Fruit fly (Drosophila melanogaster) whole organism, embryonic: ENCODE data around the gene CG31087.
A peak's percentile ranks its signal among the peaks of the same experiment; 100 is the strongest.

ENCODE experiments used
- B-H2 ChIP-seq: fragments of 200-800 bp; sonication (Bioruptor generic); optimal IDR thresholded peaks from 2 replicates; lab custom pipeline; 2018; ENCODE audit warnings: missing biosample characterization, mild to moderate bottlenecking, missing genetic modification characterization
- CG10147 ChIP-seq: fragments of 200-800 bp; sonication (Bioruptor generic); optimal IDR thresholded peaks from 2 replicates; lab custom pipeline; 2019; ENCODE audit warnings: missing biosample characterization, mild to moderate bottlenecking, missing genetic modification characterization, moderate library complexity
- CG10462 ChIP-seq: fragments of 200-800 bp; sonication (Bioruptor generic); optimal IDR thresholded peaks from 2 replicates; lab custom pipeline; 2016; ENCODE audit warnings: missing biosample characterization, missing genetic modification characterization
- CG11560 ChIP-seq: fragments of 200-800 bp; sonication (Bioruptor generic); IDR thresholded peaks from 3 replicates; pipeline ENCODE4 v1.3.6; 2022; ENCODE audit warnings: missing biosample characterization, missing genetic modification characterization
- CG12659 ChIP-seq: fragments of 200-800 bp; sonication (Bioruptor generic); optimal IDR thresholded peaks from 3 replicates; lab custom pipeline; 2017; ENCODE audit warnings: mild to moderate bottlenecking, missing biosample characterization, missing genetic modification reagents, missing genetic modification characterization
- CG13424 ChIP-seq: fragments of 200-800 bp; sonication (Bioruptor generic); optimal IDR thresholded peaks from 2 replicates; lab custom pipeline; 2019; ENCODE audit warnings: missing biosample characterization, mild to moderate bottlenecking, missing genetic modification characterization, moderate library complexity
- CG14441 ChIP-seq: fragments of 200-800 bp; sonication (Bioruptor generic); IDR thresholded peaks from 2 replicates; pipeline ENCODE4 v1.3.6; 2022; ENCODE audit warnings: missing biosample characterization, missing genetic modification characterization
- CG15269 ChIP-seq: fragments of 200-800 bp; sonication (Bioruptor generic); optimal IDR thresholded peaks from 2 replicates; lab custom pipeline; 2018; ENCODE audit warnings: missing biosample characterization, mild to moderate bottlenecking, missing genetic modification characterization, moderate library complexity
- CG15514 ChIP-seq: fragments of 200-800 bp; sonication (Bioruptor generic); optimal IDR thresholded peaks from 3 replicates; lab custom pipeline; 2017; ENCODE audit warnings: missing biosample characterization, missing genetic modification characterization, mild to moderate bottlenecking, moderate library complexity, missing genetic modification reagents
- CG17568 ChIP-seq: fragments of 200-800 bp; sonication (Bioruptor generic); optimal IDR thresholded peaks from 2 replicates; lab custom pipeline; 2018; ENCODE audit warnings: missing biosample characterization, mild to moderate bottlenecking, missing genetic modification characterization, moderate library complexity
- CG17612 ChIP-seq: fragments of 200-800 bp; sonication (Bioruptor generic); IDR thresholded peaks from 2 replicates; pipeline ENCODE4 v1.3.6; 2022; ENCODE audit warnings: missing biosample characterization, missing genetic modification characterization
- CG17912 ChIP-seq: fragments of 200-800 bp; sonication (Bioruptor generic); optimal IDR thresholded peaks from 2 replicates; lab custom pipeline; 2018; ENCODE audit warnings: missing biosample characterization, mild to moderate bottlenecking, missing genetic modification characterization
- CG3995 ChIP-seq: fragments of 200-800 bp; sonication (Bioruptor generic); optimal IDR thresholded peaks from 3 replicates; lab custom pipeline; 2016; ENCODE audit warnings: missing biosample characterization, missing genetic modification characterization
- CG4282 ChIP-seq: fragments of 200-800 bp; sonication (Bioruptor generic); optimal IDR thresholded peaks from 2 replicates; lab custom pipeline; 2016; ENCODE audit warnings: missing biosample characterization, missing genetic modification characterization
- CG5245 ChIP-seq: fragments of 200-800 bp; sonication (Bioruptor generic); optimal IDR thresholded peaks from 3 replicates; lab custom pipeline; 2016; ENCODE audit warnings: missing biosample characterization, missing genetic modification characterization
- CG6765 ChIP-seq: fragments of 200-800 bp; sonication (Bioruptor generic); optimal IDR thresholded peaks from 3 replicates; lab custom pipeline; 2017; ENCODE audit warnings: missing biosample characterization, mild to moderate bottlenecking, missing genetic modification characterization
- CG6791 ChIP-seq: fragments of 200-800 bp; sonication (Bioruptor generic); IDR thresholded peaks from 3 replicates; pipeline ENCODE4 v1.3.6; 2022; ENCODE audit warnings: missing biosample characterization, missing genetic modification characterization; ENCODE audit not compliant: partially characterized antibody
- CG6854 ChIP-seq: fragments of 200-800 bp; sonication (Bioruptor generic); optimal IDR thresholded peaks from 3 replicates; lab custom pipeline; 2017; ENCODE audit warnings: missing biosample characterization, mild to moderate bottlenecking, missing genetic modification characterization
- CG8359 ChIP-seq: fragments of 200-800 bp; sonication (Bioruptor generic); optimal IDR thresholded peaks from 2 replicates; lab custom pipeline; 2017; ENCODE audit warnings: missing biosample characterization, mild to moderate bottlenecking, missing genetic modification characterization, borderline replicate concordance
- CG9609 ChIP-seq: fragments of 200-800 bp; sonication (Bioruptor generic); optimal IDR thresholded peaks from 3 replicates; lab custom pipeline; 2016; ENCODE audit warnings: missing biosample characterization, missing genetic modification characterization
- Chrac-16 ChIP-seq: fragments of 200-800 bp; sonication (Bioruptor generic); optimal IDR thresholded peaks from 3 replicates; lab custom pipeline; 2016; ENCODE audit warnings: missing biosample characterization, missing genetic modification characterization
- Elba2 ChIP-seq: fragments of 200-800 bp; sonication (Bioruptor generic); optimal IDR thresholded peaks from 3 replicates; lab custom pipeline; 2016; ENCODE audit warnings: missing biosample characterization, missing genetic modification characterization
- HLH4C ChIP-seq: fragments of 200-800 bp; sonication (Bioruptor generic); IDR thresholded peaks from 3 replicates; pipeline ENCODE4 v1.3.6; 2022; ENCODE audit warnings: missing biosample characterization, missing genetic modification characterization; ENCODE audit not compliant: partially characterized antibody
- Hmr ChIP-seq: fragments of 200-800 bp; sonication (Bioruptor generic); optimal IDR thresholded peaks from 3 replicates; lab custom pipeline; 2017; ENCODE audit warnings: mild to moderate bottlenecking, missing biosample characterization, missing genetic modification reagents, missing genetic modification characterization
- Lim3 ChIP-seq: fragments of 200-800 bp; sonication (Bioruptor generic); IDR thresholded peaks from 2 replicates; pipeline ENCODE4 v1.3.6; 2022; ENCODE audit warnings: missing biosample characterization, missing genetic modification characterization
- Max ChIP-seq: fragments of 200-800 bp; sonication (Bioruptor generic); optimal IDR thresholded peaks from 2 replicates; lab custom pipeline; 2016; ENCODE audit warnings: missing biosample characterization, mild to moderate bottlenecking, missing genetic modification characterization
- Mrtf ChIP-seq: fragments of 200-800 bp; sonication (Bioruptor generic); IDR thresholded peaks from 3 replicates; pipeline ENCODE4 v1.3.6; 2022; ENCODE audit warnings: missing biosample characterization, missing genetic modification characterization
- Optix ChIP-seq: fragments of 200-800 bp; sonication (Bioruptor generic); IDR thresholded peaks from 3 replicates; pipeline ENCODE4 v1.3.6; 2022; ENCODE audit warnings: missing biosample characterization, missing genetic modification characterization
- PHDP ChIP-seq: fragments of 200-800 bp; sonication (Bioruptor generic); optimal IDR thresholded peaks from 3 replicates; lab custom pipeline; 2018; ENCODE audit warnings: missing biosample characterization, mild to moderate bottlenecking, missing genetic modification characterization, moderate library complexity
- Ravus ChIP-seq: fragments of 200-800 bp; sonication (Bioruptor generic); IDR thresholded peaks from 2 replicates; pipeline ENCODE4 v1.3.6; 2022; ENCODE audit warnings: missing biosample characterization, missing genetic modification characterization
- Trl ChIP-seq, 3 experiments: fragments of >200 bp in 2 of 3; fragments of 200-800 bp in 1 of 3; sonication (Bioruptor generic) in 1 of 3; optimal IDR thresholded peaks; 2 replicates in 1 of 3; 3 replicates in 2 of 3; lab custom pipeline; 2016 to 2017; ENCODE audit warnings: missing biosample characterization in 1 of 3, missing genetic modification characterization in 1 of 3
- amos ChIP-seq: fragments of 200-800 bp; sonication (Bioruptor generic); IDR thresholded peaks from 2 replicates; pipeline ENCODE4 v1.3.6; 2022; ENCODE audit warnings: missing biosample characterization, missing genetic modification characterization; ENCODE audit not compliant: partially characterized antibody
- aop ChIP-seq: fragments of 200-800 bp; sonication (Bioruptor generic); IDR thresholded peaks from 2 replicates; pipeline ENCODE4 v1.3.6; 2022; ENCODE audit warnings: missing biosample characterization, missing genetic modification characterization
- corto ChIP-seq: fragments of 200-800 bp; sonication (Bioruptor generic); optimal IDR thresholded peaks from 2 replicates; lab custom pipeline; 2016; ENCODE audit warnings: missing biosample characterization, mild to moderate bottlenecking, missing genetic modification characterization, moderate library complexity
- dati ChIP-seq: fragments of 200-800 bp; sonication (Bioruptor generic); IDR thresholded peaks from 2 replicates; pipeline ENCODE4 v1.3.6; 2022; ENCODE audit warnings: missing biosample characterization, missing genetic modification characterization
- fd3F ChIP-seq: fragments of 200-800 bp; sonication (Bioruptor generic); optimal IDR thresholded peaks from 2 replicates; lab custom pipeline; 2018; ENCODE audit warnings: missing biosample characterization, mild to moderate bottlenecking, missing genetic modification characterization, moderate library complexity
- fd64A ChIP-seq: fragments of 200-800 bp; sonication (Bioruptor generic); optimal IDR thresholded peaks from 3 replicates; lab custom pipeline; 2018; ENCODE audit warnings: missing biosample characterization, mild to moderate bottlenecking, missing genetic modification characterization
- ind ChIP-seq: fragments of 200-800 bp; sonication (Bioruptor generic); optimal IDR thresholded peaks from 3 replicates; lab custom pipeline; 2016; ENCODE audit warnings: missing biosample characterization, missing genetic modification characterization
- lbe ChIP-seq: fragments of 200-800 bp; sonication (Bioruptor generic); optimal IDR thresholded peaks from 2 replicates; lab custom pipeline; 2016; ENCODE audit warnings: missing biosample characterization, mild to moderate bottlenecking, missing genetic modification characterization
- maf-S ChIP-seq: fragments of 200-800 bp; sonication (Bioruptor generic); optimal IDR thresholded peaks from 2 replicates; lab custom pipeline; 2016; ENCODE audit warnings: missing biosample characterization, missing genetic modification characterization
- mirr ChIP-seq: fragments of 200-800 bp; sonication (Bioruptor generic); optimal IDR thresholded peaks from 3 replicates; lab custom pipeline; 2018; ENCODE audit warnings: missing biosample characterization, mild to moderate bottlenecking, missing genetic modification characterization
- ranshi ChIP-seq: fragments of 200-800 bp; sonication (Bioruptor generic); IDR thresholded peaks from 2 replicates; pipeline ENCODE4 v1.3.6; 2022; ENCODE audit warnings: missing biosample characterization, missing genetic modification characterization
- salm ChIP-seq: fragments of 200-800 bp; sonication (Bioruptor generic); optimal IDR thresholded peaks from 2 replicates; lab custom pipeline; 2018; ENCODE audit warnings: missing biosample characterization, mild to moderate bottlenecking, missing genetic modification characterization
- sd ChIP-seq: fragments of 200-800 bp; sonication (Bioruptor generic); optimal IDR thresholded peaks from 3 replicates; lab custom pipeline; 2018; ENCODE audit warnings: missing biosample characterization, mild to moderate bottlenecking, missing genetic modification characterization, moderate library complexity
- sens ChIP-seq: fragments of 200-800 bp; sonication (Bioruptor generic); peaks from one replicate; lab custom pipeline; 2016; ENCODE audit warnings: missing biosample characterization, missing genetic modification characterization
- seq ChIP-seq: fragments of 200-800 bp; sonication (Bioruptor generic); IDR thresholded peaks from 2 replicates; pipeline ENCODE4 v1.3.6; 2022; ENCODE audit warnings: missing biosample characterization, missing genetic modification characterization
- unpg ChIP-seq: fragments of 200-800 bp; sonication (Bioruptor generic); optimal IDR thresholded peaks from 3 replicates; lab custom pipeline; 2018; ENCODE audit warnings: missing biosample characterization, mild to moderate bottlenecking, missing genetic modification characterization, moderate library complexity
- zen ChIP-seq: fragments of 200-800 bp; sonication (Bioruptor generic); optimal IDR thresholded peaks from 3 replicates; lab custom pipeline; 2018; ENCODE audit warnings: missing biosample characterization, mild to moderate bottlenecking, missing genetic modification characterization, moderate library complexity

The CG31087 gene

dm6 chr3R:25292864-25293284 lies 20.8 kb downstream of the CG31087 start, which contains the start of gene CG31098 (continued):
- no peak for TF ChIP-seq seq (GFP tag; lab: Robert Waterston, UW)
- TF ChIP-seq salm (tag; lab: Kevin White, UChicago), result peak; percentile 48
- TF ChIP-seq CG17912 (GFP tag; lab: Kevin White, UChicago), result no peak
- peak; percentile 47 to 51 for TF ChIP-seq Trl (optimal IDR thresholded peaks at IDR 0.05; lab: Kevin White, UChicago)
- no peak for TF ChIP-seq Trl (GFP tag; optimal IDR thresholded peaks at IDR 0.05; lab: Kevin White, UChicago)
- TF ChIP-seq CG9609 (GFP tag; lab: Kevin White, UChicago), result no peak
- TF ChIP-seq CG10462 (GFP tag; lab: Kevin White, UChicago), result no peak
- TF ChIP-seq Max (GFP tag; lab: Kevin White, UChicago), result no peak
- no peak for TF ChIP-seq dati (GFP tag; lab: Robert Waterston, UW)
- TF ChIP-seq B-H2, result peak; percentile 61
- TF ChIP-seq sens (GFP tag; lab: Kevin White, UChicago), result peak; percentile 20
- TF ChIP-seq CG13424 (tag; lab: Kevin White, UChicago), result peak; percentile 12
- TF ChIP-seq aop (GFP tag; lab: Robert Waterston, UW), result no peak
- TF ChIP-seq mirr, result peak; percentile 76
- no peak for TF ChIP-seq CG17612 (GFP tag; lab: Robert Waterston, UW)
- no peak for TF ChIP-seq fd64A (GFP tag; lab: Kevin White, UChicago)
- TF ChIP-seq CG12659 (GFP tag; lab: Kevin White, UChicago), result no peak
- TF ChIP-seq CG6765 (GFP tag; lab: Kevin White, UChicago), result peak; percentile 52
- TF ChIP-seq CG11560 (tag; lab: Robert Waterston, UW), result no peak
- no peak for TF ChIP-seq Mrtf (GFP tag; lab: Robert Waterston, UW)
- TF ChIP-seq Lim3 (GFP tag; lab: Robert Waterston, UW), result no peak
- TF ChIP-seq Hmr, result peak; percentile 35
- peak; percentile 11 for TF ChIP-seq CG10147 (GFP tag; lab: Kevin White, UChicago)
- TF ChIP-seq amos (GFP tag; lab: Robert Waterston, UW), result no peak; the same call in 1 of the 2 replicates
- no peak for TF ChIP-seq zen
- no peak for TF ChIP-seq CG4282
- peak; percentile 41 for TF ChIP-seq CG6854
- peak; percentile 63 for TF ChIP-seq CG17568 (GFP tag; lab: Kevin White, UChicago)
- TF ChIP-seq CG6791 (GFP tag; lab: Robert Waterston, UW), result no peak
- TF ChIP-seq ind, result no peak
- peak; percentile 51 for TF ChIP-seq unpg (GFP tag; lab: Kevin White, UChicago)
- TF ChIP-seq CG8359, result no peak
- no peak for TF ChIP-seq CG14441 (GFP tag; lab: Robert Waterston, UW)
- no peak for TF ChIP-seq Ravus
- TF ChIP-seq CG3995 (GFP tag; lab: Kevin White, UChicago), result peak; percentile 72
- TF ChIP-seq lbe, result no peak
- TF ChIP-seq CG15269, result peak; percentile 50
- TF ChIP-seq ranshi, result no peak; the same call in 1 of the 2 replicates
- TF ChIP-seq Elba2 (GFP tag; lab: Kevin White, UChicago), result no peak
- TF ChIP-seq sd, result peak; percentile 95
- peak; percentile 61 for TF ChIP-seq corto (GFP tag; lab: Kevin White, UChicago)
- TF ChIP-seq PHDP, result peak; percentile 60
- TF ChIP-seq CG5245 (GFP tag; lab: Kevin White, UChicago), result no peak
- TF ChIP-seq maf-S (GFP tag; lab: Kevin White, UChicago), result no peak
- TF ChIP-seq CG15514 (GFP tag; lab: Kevin White, UChicago), result peak; percentile 58
- 0 out of 3 replicates have a peak, but pooled peaks have one; percentile 18 for TF ChIP-seq Optix (GFP tag; lab: Robert Waterston, UW)
- no peak for TF ChIP-seq Chrac-16 (GFP tag; lab: Kevin White, UChicago)
- no peak for TF ChIP-seq HLH4C
- no peak for TF ChIP-seq fd3F
